Worm (Caenorhabditis elegans): Measurements from ENCODE around the gene ZK1321.4.

- TF ChIP-seq ztf-23 (GFP tag; IDR thresholded peaks at IDR 0.05) (no peak), flt-1 (GFP tag; IDR thresholded peaks at IDR 0.05) (no peak), ref-1 (GFP tag; conservative IDR thresholded peaks at IDR 0.05) (no peak), med-1 (GFP tag; optimal IDR thresholded peaks at IDR 0.05; ENCODE audit: insufficient read depth) (no peak)
Measured at ce11 chrII:9787395-9788152, 13.8 kb upstream of the ZK1321.4 start, which contains the start of gene cyp-13A2.
